Fruit fly (Drosophila melanogaster) whole organism, embryonic: ENCODE measurements around the gene CG1951.
A peak's percentile ranks its signal among the peaks of the same experiment; 100 is the strongest.

Experiments
- Abd-B ChIP-seq: fragments of 200-800 bp; sonication (Bioruptor generic); optimal IDR thresholded peaks from 2 replicates; lab custom pipeline; 2018; ENCODE audit warnings: missing biosample characterization, mild to moderate bottlenecking, missing genetic modification characterization, moderate library complexity
- B-H2 ChIP-seq: fragments of 200-800 bp; sonication (Bioruptor generic); optimal IDR thresholded peaks from 2 replicates; lab custom pipeline; 2018; ENCODE audit warnings: missing biosample characterization, mild to moderate bottlenecking, missing genetic modification characterization
- CG10267 ChIP-seq: fragments of 200-800 bp; sonication (Bioruptor generic); optimal IDR thresholded peaks from 2 replicates; lab custom pipeline; 2018; ENCODE audit warnings: missing biosample characterization, mild to moderate bottlenecking, missing genetic modification characterization, moderate library complexity
- CG10543 ChIP-seq: fragments of 200-800 bp; sonication (Bioruptor generic); optimal IDR thresholded peaks from 3 replicates; lab custom pipeline; 2017; ENCODE audit warnings: missing biosample characterization, mild to moderate bottlenecking, missing genetic modification characterization, moderate library complexity
- CG11456 ChIP-seq: fragments of 200-800 bp; sonication (Bioruptor generic); IDR thresholded peaks from 3 replicates; pipeline ENCODE4 v1.3.6; 2022; ENCODE audit warnings: missing biosample characterization, missing genetic modification characterization
- CG14014 ChIP-seq: fragments of 200-800 bp; sonication (Bioruptor generic); IDR thresholded peaks from 2 replicates; pipeline ENCODE4 v1.3.6; 2022; ENCODE audit warnings: missing biosample characterization, missing genetic modification characterization
- CG16779 ChIP-seq: fragments of 200-800 bp; sonication (Bioruptor generic); IDR thresholded peaks from 2 replicates; pipeline ENCODE4 v1.3.6; 2022; ENCODE audit warnings: missing biosample characterization, missing genetic modification characterization
- CG17361 ChIP-seq: fragments of 200-800 bp; sonication (Bioruptor generic); IDR thresholded peaks from 3 replicates; pipeline ENCODE4 v1.3.6; 2022; ENCODE audit warnings: missing biosample characterization, missing genetic modification characterization
- CG1792 ChIP-seq: fragments of 200-800 bp; sonication (Bioruptor generic); optimal IDR thresholded peaks from 2 replicates; lab custom pipeline; 2016; ENCODE audit warnings: missing biosample characterization, missing genetic modification characterization
- CG2875 ChIP-seq: fragments of 200-800 bp; sonication (Bioruptor generic); optimal IDR thresholded peaks from 2 replicates; lab custom pipeline; 2017; ENCODE audit warnings: missing biosample characterization, mild to moderate bottlenecking, missing genetic modification characterization, missing genetic modification reagents
- CG33213 ChIP-seq: fragments of 200-800 bp; sonication (Bioruptor generic); optimal IDR thresholded peaks from 3 replicates; lab custom pipeline; 2016; ENCODE audit warnings: missing biosample characterization, missing genetic modification characterization
- CG4404 ChIP-seq: fragments of 200-800 bp; sonication (Bioruptor generic); IDR thresholded peaks from 2 replicates; pipeline ENCODE4 v1.3.6; 2022; ENCODE audit warnings: missing biosample characterization, missing genetic modification characterization
- CG5180 ChIP-seq: fragments of 200-800 bp; sonication (Bioruptor generic); optimal IDR thresholded peaks from 3 replicates; lab custom pipeline; 2017; ENCODE audit warnings: missing biosample characterization, missing genetic modification characterization, mild to moderate bottlenecking, moderate library complexity, missing genetic modification reagents
- CG7372 ChIP-seq: fragments of 200-800 bp; sonication (Bioruptor generic); IDR thresholded peaks from 2 replicates; pipeline ENCODE4 v1.3.6; 2022; ENCODE audit warnings: missing biosample characterization, missing genetic modification characterization
- CG7839 ChIP-seq: fragments of 200-800 bp; sonication (Bioruptor generic); optimal IDR thresholded peaks from 3 replicates; lab custom pipeline; 2018; ENCODE audit warnings: missing biosample characterization, mild to moderate bottlenecking, missing genetic modification characterization, moderate library complexity
- CG7987 ChIP-seq: fragments of 200-800 bp; sonication (Bioruptor generic); optimal IDR thresholded peaks from 2 replicates; lab custom pipeline; 2018; ENCODE audit warnings: missing biosample characterization, mild to moderate bottlenecking, missing genetic modification characterization, moderate library complexity
- CG8290 ChIP-seq, 3 experiments: fragments of 200-800 bp; sonication (Bioruptor generic); optimal IDR thresholded peaks; 2 replicates each; lab custom pipeline; 2016 to 2019; ENCODE audit warnings: missing biosample characterization in 3 of 3, missing genetic modification characterization in 3 of 3, mild to moderate bottlenecking in 2 of 3, moderate library complexity in 1 of 3
- CG9727 ChIP-seq: fragments of 200-800 bp; sonication (Bioruptor generic); optimal IDR thresholded peaks from 3 replicates; lab custom pipeline; 2017; ENCODE audit warnings: missing biosample characterization, mild to moderate bottlenecking, missing genetic modification characterization
- CG9876 ChIP-seq: fragments of 200-800 bp; sonication (Bioruptor generic); optimal IDR thresholded peaks from 2 replicates; lab custom pipeline; 2016; ENCODE audit warnings: missing biosample characterization, missing genetic modification characterization
- CoRest ChIP-seq: fragments of 200-800 bp; sonication (Bioruptor generic); optimal IDR thresholded peaks from 3 replicates; lab custom pipeline; 2018; ENCODE audit warnings: missing biosample characterization, mild to moderate bottlenecking, missing genetic modification characterization, moderate library complexity
- Dbx ChIP-seq: fragments of 200-800 bp; sonication (Bioruptor generic); IDR thresholded peaks from 3 replicates; pipeline ENCODE4 v1.3.6; 2022; ENCODE audit warnings: missing biosample characterization, missing genetic modification characterization
- Fer2 ChIP-seq: fragments of 200-800 bp; sonication (Bioruptor generic); optimal IDR thresholded peaks from 2 replicates; lab custom pipeline; 2018; ENCODE audit warnings: missing biosample characterization, mild to moderate bottlenecking, missing genetic modification characterization, moderate library complexity
- H2.0 ChIP-seq: fragments of 200-800 bp; sonication (Bioruptor generic); IDR thresholded peaks from 2 replicates; pipeline ENCODE4 v1.3.6; 2022; ENCODE audit warnings: missing biosample characterization, missing genetic modification characterization
- HLH3B ChIP-seq: fragments of 200-800 bp; sonication (Bioruptor generic); IDR thresholded peaks from 2 replicates; pipeline ENCODE4 v1.3.6; 2022; ENCODE audit warnings: missing biosample characterization, missing genetic modification characterization
- Lhr ChIP-seq: fragments of 200-800 bp; sonication (Bioruptor generic); optimal IDR thresholded peaks from 3 replicates; lab custom pipeline; 2017; ENCODE audit warnings: mild to moderate bottlenecking, missing biosample characterization, missing genetic modification reagents, missing genetic modification characterization
- Opbp ChIP-seq: fragments of 200-800 bp; sonication (Bioruptor generic); IDR thresholded peaks from 3 replicates; pipeline ENCODE4 v1.3.6; 2022; ENCODE audit warnings: missing biosample characterization, missing genetic modification characterization; ENCODE audit not compliant: partially characterized antibody
- PHDP ChIP-seq: fragments of 200-800 bp; sonication (Bioruptor generic); optimal IDR thresholded peaks from 3 replicates; lab custom pipeline; 2018; ENCODE audit warnings: missing biosample characterization, mild to moderate bottlenecking, missing genetic modification characterization, moderate library complexity
- Ptx1 ChIP-seq: fragments of 200-800 bp; sonication (Bioruptor generic); IDR thresholded peaks from 2 replicates; pipeline ENCODE4 v1.3.6; 2022; ENCODE audit warnings: missing biosample characterization, missing genetic modification characterization
- Ravus ChIP-seq: fragments of 200-800 bp; sonication (Bioruptor generic); IDR thresholded peaks from 2 replicates; pipeline ENCODE4 v1.3.6; 2022; ENCODE audit warnings: missing biosample characterization, missing genetic modification characterization
- Sry-β ChIP-seq: fragments of 200-800 bp; sonication (Bioruptor generic); optimal IDR thresholded peaks from 2 replicates; lab custom pipeline; 2018; ENCODE audit warnings: missing biosample characterization, mild to moderate bottlenecking, missing genetic modification characterization, moderate library complexity
- ara ChIP-seq: fragments of 200-800 bp; sonication (Bioruptor generic); IDR thresholded peaks from 2 replicates; pipeline ENCODE4 v1.3.6; 2022; ENCODE audit warnings: missing biosample characterization, missing genetic modification characterization
- bab2 ChIP-seq: fragments of 200-800 bp; sonication (Bioruptor generic); optimal IDR thresholded peaks from 2 replicates; lab custom pipeline; 2016; ENCODE audit warnings: missing biosample characterization, missing genetic modification characterization
- bbx ChIP-seq: fragments of 200-800 bp; sonication (Bioruptor generic); IDR thresholded peaks from 2 replicates; pipeline ENCODE4 v1.3.6; 2022; ENCODE audit warnings: missing biosample characterization, missing genetic modification characterization; ENCODE audit not compliant: partially characterized antibody
- btn ChIP-seq: fragments of 200-800 bp; sonication (Bioruptor generic); optimal IDR thresholded peaks from 2 replicates; lab custom pipeline; 2016; ENCODE audit warnings: missing biosample characterization, missing genetic modification characterization
- chif ChIP-seq, 2 experiments: fragments of 200-800 bp; sonication (Bioruptor generic); optimal IDR thresholded peaks; 3 replicates each; lab custom pipeline; 2016; ENCODE audit warnings: missing biosample characterization in 2 of 2, missing genetic modification characterization in 2 of 2
- chn ChIP-seq: fragments of 200-800 bp; sonication (Bioruptor generic); optimal IDR thresholded peaks from 2 replicates; lab custom pipeline; 2016; ENCODE audit warnings: missing biosample characterization, missing genetic modification characterization
- crp ChIP-seq, 2 experiments: fragments of 200-800 bp; sonication (Bioruptor generic); optimal IDR thresholded peaks; 2 replicates in 1 of 2; 3 replicates in 1 of 2; lab custom pipeline; 2017; ENCODE audit warnings: missing biosample characterization in 2 of 2, missing genetic modification characterization in 2 of 2, mild to moderate bottlenecking in 1 of 2, moderate library complexity in 1 of 2
- da ChIP-seq: fragments of 200-800 bp; sonication (Bioruptor generic); optimal IDR thresholded peaks from 2 replicates; lab custom pipeline; 2016; ENCODE audit warnings: missing biosample characterization, missing genetic modification characterization
- dmrt99B ChIP-seq: fragments of 200-800 bp; sonication (Bioruptor generic); optimal IDR thresholded peaks from 2 replicates; lab custom pipeline; 2018; ENCODE audit warnings: missing biosample characterization, mild to moderate bottlenecking, missing genetic modification characterization, moderate library complexity
- gcm ChIP-seq: fragments of 200-800 bp; sonication (Bioruptor generic); optimal IDR thresholded peaks from 2 replicates; lab custom pipeline; 2019; ENCODE audit warnings: missing biosample characterization, mild to moderate bottlenecking, missing genetic modification characterization, moderate library complexity
- nmo ChIP-seq: fragments of 200-800 bp; sonication (Bioruptor generic); optimal IDR thresholded peaks from 2 replicates; lab custom pipeline; 2018; ENCODE audit warnings: missing biosample characterization, mild to moderate bottlenecking, missing genetic modification characterization, moderate library complexity
- pb ChIP-seq: fragments of 200-800 bp; sonication (Bioruptor generic); optimal IDR thresholded peaks from 3 replicates; lab custom pipeline; 2016; ENCODE audit warnings: missing biosample characterization, missing genetic modification characterization
- prd ChIP-seq, 3 experiments: fragments of >200 bp in 2 of 3; fragments of 200-800 bp in 1 of 3; sonication (Bioruptor generic) in 1 of 3; optimal IDR thresholded peaks in 2 of 3; IDR thresholded peaks in 1 of 3; 2 replicates in 2 of 3; 3 replicates in 1 of 3; pipeline versions ENCODE4 v1.3.6 to Lab custom; 2017 to 2022; ENCODE audit warnings: missing biosample characterization in 1 of 3, missing genetic modification characterization in 1 of 3
- trem ChIP-seq: fragments of 200-800 bp; optimal IDR thresholded peaks from 3 replicates; lab custom pipeline; 2019; ENCODE audit warnings: missing biosample characterization, mild to moderate bottlenecking, missing genetic modification characterization, moderate library complexity
- ttk ChIP-seq: fragments of 200-800 bp; sonication (Bioruptor generic); IDR thresholded peaks from 2 replicates; pipeline ENCODE4 v2.1.2; 2022; ENCODE audit warnings: missing biosample characterization, missing genetic modification characterization
- unc-4 ChIP-seq: fragments of 200-800 bp; sonication (Bioruptor generic); IDR thresholded peaks from 2 replicates; pipeline ENCODE4 v1.3.6; 2022; ENCODE audit warnings: missing biosample characterization, missing genetic modification characterization; ENCODE audit not compliant: partially characterized antibody
- zfh1 ChIP-seq: fragments of 200-800 bp; sonication (Bioruptor generic); IDR thresholded peaks from 3 replicates; pipeline ENCODE4 v1.3.6; 2022; ENCODE audit warnings: missing biosample characterization, missing genetic modification characterization

The CG1951 gene

DNA sequence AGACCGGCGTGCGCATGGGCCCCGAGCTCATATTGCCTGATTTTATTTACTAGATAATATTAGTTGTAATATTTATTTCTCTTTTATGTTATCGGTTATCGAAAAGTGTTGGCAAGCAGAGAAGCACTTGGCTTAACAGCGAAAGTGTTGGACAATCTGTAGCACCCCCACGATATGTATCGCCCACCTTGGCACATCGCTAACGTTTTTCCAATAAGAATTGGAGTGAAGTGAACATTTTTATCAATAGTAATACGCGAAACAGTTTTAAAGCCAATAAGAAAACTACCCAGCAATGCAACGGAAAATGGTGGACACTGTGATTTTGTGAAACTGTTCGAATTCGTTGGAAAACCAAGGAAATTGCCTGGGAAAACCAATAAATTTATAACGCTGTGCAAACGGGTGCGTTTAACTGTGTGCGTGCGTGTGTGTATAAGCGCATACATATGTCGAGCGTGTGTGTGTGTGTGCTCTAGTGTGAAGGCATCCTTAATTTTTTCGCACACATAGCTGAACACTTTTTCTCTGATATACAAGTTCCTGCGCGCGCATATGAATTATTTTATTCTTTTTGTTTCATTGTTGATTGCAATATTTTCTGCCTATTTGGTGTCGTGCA is 12.0 kb downstream of the CG1951 start, which contains the start of the genes Slu7 and Pkc98E (continued):
- TF ChIP-seq nmo (peak; percentile 76), CG9727 (GFP tag; lab: Kevin White, UChicago) (peak; percentile 9), Dbx (GFP tag; lab: Robert Waterston, UW) (peak; percentile 84), CG10267 (tag; lab: Kevin White, UChicago) (peak; percentile 95), PHDP (tag; lab: Kevin White, UChicago) (peak; percentile 32), CG14014 (GFP tag; lab: Robert Waterston, UW) (0 out of 2 replicates have a peak, but pooled peaks have one; percentile 32), Opbp (peak; percentile 91), ttk (peak; percentile 43; the same call in 1 of the 2 replicates), CG16779 (peak; percentile 64; the same call in 1 of the 2 replicates), CG8290 (GFP tag; optimal IDR thresholded peaks at IDR 0.05; lab: Kevin White, UChicago) (peak; percentile 59), CG8290 (tag; optimal IDR thresholded peaks at IDR 0.05; lab: Kevin White, UChicago) (peak; percentile 71 to 93), crp (GFP tag; optimal IDR thresholded peaks at IDR 0.05; lab: Kevin White, UChicago) (peak in 1 of 2 experiments; percentile 36), btn (GFP tag; lab: Kevin White, UChicago) (peak; percentile 15), CG11456 (peak; percentile 74), CG10543 (peak; percentile 73), Sry-β (GFP tag; lab: Kevin White, UChicago) (no peak), Lhr (GFP tag; lab: Kevin White, UChicago) (peak; percentile 47), trem (tag; lab: Kevin White, UChicago) (peak; percentile 61), CG2875 (no peak), CG7372 (GFP tag; lab: Robert Waterston, UW) (peak; percentile 26; the same call in 1 of the 2 replicates), chn (GFP tag; lab: Kevin White, UChicago) (peak; percentile 74), Ravus (GFP tag; lab: Robert Waterston, UW) (no peak), pb (GFP tag; lab: Kevin White, UChicago) (peak; percentile 46), prd (optimal IDR thresholded peaks at IDR 0.05; lab: Kevin White, UChicago) (no peak), prd (GFP tag; IDR thresholded peaks at IDR 0.05; lab: Robert Waterston, UW) (peak; percentile 76), CG7987 (GFP tag; lab: Kevin White, UChicago) (peak; percentile 75), bab2 (peak; percentile 60), da (GFP tag; lab: Kevin White, UChicago) (peak; percentile 70), CG7839 (peak; percentile 31), unc-4 (GFP tag; lab: Robert Waterston, UW) (peak; percentile 87), CG33213 (GFP tag; lab: Kevin White, UChicago) (peak; percentile 59), HLH3B (GFP tag; lab: Robert Waterston, UW) (0 out of 2 replicates have a peak, but pooled peaks have one; percentile 29), Abd-B (GFP tag; lab: Kevin White, UChicago) (peak; percentile 63), CG5180 (no peak), Ptx1 (GFP tag; lab: Robert Waterston, UW) (peak; percentile 57), CG4404 (peak; percentile 31; the same call in 1 of the 2 replicates), CoRest (tag; lab: Kevin White, UChicago) (no peak), CG1792 (GFP tag; lab: Kevin White, UChicago) (peak; percentile 48), chif (GFP tag; optimal IDR thresholded peaks at IDR 0.05; lab: Kevin White, UChicago) (peak; percentile 43 to 56), bbx (GFP tag; lab: Robert Waterston, UW) (peak; percentile 92), B-H2 (peak; percentile 80), dmrt99B (tag; lab: Kevin White, UChicago) (peak; percentile 18), CG17361 (GFP tag; lab: Robert Waterston, UW) (peak; percentile 14; the same call in 2 of the 3 replicates), H2.0 (GFP tag; lab: Robert Waterston, UW) (peak; percentile 52), Fer2 (tag; lab: Kevin White, UChicago) (no peak), gcm (GFP tag; lab: Kevin White, UChicago) (no peak), zfh1 (GFP tag; lab: Robert Waterston, UW) (peak; percentile 73), ara (GFP tag; lab: Robert Waterston, UW) (peak; percentile 32; the same call in 1 of the 2 replicates), CG9876 (GFP tag; lab: Kevin White, UChicago) (peak; percentile 46)
